Worm (Caenorhabditis elegans) whole organism, L4 larva: Measurements from ENCODE around the gene ipla-6.
"Not testable (repeated sequence)": the region's sequence is repeated elsewhere in the genome, so short reads cannot be mapped to it uniquely, and the experiment has no call there.

Experiments used
- F37D6.2 ChIP-seq: sonication (generic microtip); optimal IDR thresholded peaks from 2 replicates; lab custom pipeline; 2016; ENCODE audit warnings: mild to moderate bottlenecking, missing genetic modification characterization, missing compliant biosample characterization
- F44E2.7 ChIP-seq: fragments of 200-800 bp; sonication (Bioruptor generic); IDR thresholded peaks from 2 replicates; pipeline ENCODE4 v2.1.2; 2022; ENCODE audit warnings: missing genetic modification characterization, missing compliant biosample characterization
- T26A8.4 ChIP-seq: fragments of 200-800 bp; sonication (Bioruptor generic); IDR thresholded peaks from 2 replicates; pipeline ENCODE4 v1.3.6; 2022; ENCODE audit warnings: missing genetic modification characterization, missing compliant biosample characterization
- Y48G9A.11 ChIP-seq: fragments of 200-800 bp; sonication (Bioruptor generic); IDR thresholded peaks from 2 replicates; pipeline ENCODE4 v1.3.6; 2022; ENCODE audit warnings: missing genetic modification reagents, missing genetic modification characterization, missing compliant biosample characterization
- ZK337.2 ChIP-seq: fragments of 200-800 bp; sonication (Bioruptor generic); IDR thresholded peaks from 2 replicates; pipeline ENCODE4 v1.3.6; 2022; ENCODE audit warnings: missing genetic modification reagents, missing genetic modification characterization, missing compliant biosample characterization
- arid-1 ChIP-seq: fragments of 200-800 bp; sonication (Bioruptor generic); conservative IDR thresholded peaks from 2 replicates; pipeline ENCODE4 v1.3.6; 2022; ENCODE audit warnings: missing genetic modification reagents, missing genetic modification characterization, missing compliant biosample characterization
- ceh-20 ChIP-seq: fragments of 200-800 bp; sonication (Bioruptor generic); IDR thresholded peaks from 2 replicates; pipeline ENCODE4 v1.3.6; 2022; ENCODE audit warnings: missing genetic modification reagents, missing genetic modification characterization, missing compliant biosample characterization
- ceh-32 ChIP-seq: sonication (generic microtip); optimal IDR thresholded peaks from 2 replicates; lab custom pipeline; 2016; ENCODE audit warnings: mild to moderate bottlenecking, missing genetic modification characterization, missing compliant biosample characterization; ENCODE audit not compliant: poor library complexity
- ctbp-1 ChIP-seq: fragments of 200-800 bp; sonication (Bioruptor generic); IDR thresholded peaks from 2 replicates; pipeline ENCODE4 v1.3.6; 2022; ENCODE audit warnings: missing genetic modification reagents, missing genetic modification characterization, missing compliant biosample characterization
- daf-12 ChIP-seq: fragments of 150-350 bp; optimal IDR thresholded peaks from 2 replicates; lab custom pipeline; 2014; ENCODE audit warnings: missing biosample characterization, missing genetic modification reagents, missing genetic modification characterization
- dmd-8 ChIP-seq: fragments of 200-800 bp; sonication (Bioruptor generic); IDR thresholded peaks from 2 replicates; pipeline ENCODE4 v1.3.6; 2022; ENCODE audit warnings: missing genetic modification characterization, missing compliant biosample characterization
- dmd-9 ChIP-seq: fragments of 200-800 bp; sonication (Bioruptor generic); IDR thresholded peaks from 2 replicates; pipeline ENCODE4 v1.3.6; 2022; ENCODE audit warnings: missing genetic modification reagents, missing genetic modification characterization, missing compliant biosample characterization
- dpl-1 ChIP-seq: fragments of 150-350 bp; optimal IDR thresholded peaks from 2 replicates; lab custom pipeline; 2014; ENCODE audit warnings: missing biosample characterization, missing genetic modification reagents, missing genetic modification characterization
- duxl-1 ChIP-seq: sonication (generic microtip); optimal IDR thresholded peaks from 2 replicates; lab custom pipeline; 2016; ENCODE audit warnings: mild to moderate bottlenecking, missing genetic modification characterization, moderate library complexity, missing compliant biosample characterization; ENCODE audit not compliant: poor library complexity
- egl-43 ChIP-seq: fragments of 200-800 bp; sonication (Bioruptor generic); IDR thresholded peaks from 2 replicates; pipeline ENCODE4 v1.3.6; 2022; ENCODE audit warnings: missing genetic modification reagents, missing genetic modification characterization, missing compliant biosample characterization
- gei-8 ChIP-seq: fragments of 200-800 bp; sonication (Bioruptor generic); optimal IDR thresholded peaks from 2 replicates; lab custom pipeline; 2018; ENCODE audit warnings: mild to moderate bottlenecking, missing genetic modification characterization, missing compliant biosample characterization
- hlh-11 ChIP-seq: fragments of 200-800 bp; sonication (Bioruptor generic); optimal IDR thresholded peaks from 2 replicates; lab custom pipeline; 2018; ENCODE audit warnings: mild to moderate bottlenecking, missing genetic modification characterization, missing compliant biosample characterization
- lin-1 ChIP-seq: fragments of 200-800 bp; sonication (Bioruptor generic); IDR thresholded peaks from 2 replicates; pipeline ENCODE4 v1.3.6; 2022; ENCODE audit warnings: missing genetic modification reagents, missing genetic modification characterization, missing compliant biosample characterization
- lin-38 ChIP-seq: fragments of 200-800 bp; sonication (Bioruptor generic); IDR thresholded peaks from 2 replicates; pipeline ENCODE4 v1.3.6; 2022; ENCODE audit warnings: missing genetic modification reagents, missing genetic modification characterization, missing compliant biosample characterization
- lir-3 ChIP-seq: sonication (generic microtip); optimal IDR thresholded peaks from 2 replicates; lab custom pipeline; 2016; ENCODE audit warnings: mild to moderate bottlenecking, missing genetic modification characterization, missing compliant biosample characterization
- lsy-2 ChIP-seq, 2 experiments: fragments of 150-350 bp in 1 of 2; sonication (generic microtip) in 1 of 2; optimal IDR thresholded peaks; 2 replicates each; lab custom pipeline; 2014 to 2017; ENCODE audit warnings: missing biosample characterization in 2 of 2, missing genetic modification characterization in 2 of 2
- madf-5 ChIP-seq, 2 experiments: fragments of 200-800 bp; sonication (Bioruptor generic); IDR thresholded peaks; 2 replicates each; pipeline ENCODE4 v1.3.6; 2022; ENCODE audit warnings: missing compliant biosample characterization in 2 of 2, missing genetic modification characterization in 2 of 2
- madf-9 ChIP-seq: fragments of 200-800 bp; sonication (Bioruptor generic); conservative IDR thresholded peaks from 2 replicates; pipeline ENCODE4 v1.3.6; 2022; ENCODE audit warnings: missing genetic modification reagents, missing genetic modification characterization, missing compliant biosample characterization
- mdt-29 ChIP-seq: fragments of 200-800 bp; sonication (Bioruptor generic); IDR thresholded peaks from 2 replicates; pipeline ENCODE4 v1.3.6; 2022; ENCODE audit warnings: missing genetic modification reagents, missing genetic modification characterization, missing compliant biosample characterization
- mes-2 ChIP-seq: sonication (generic microtip); optimal IDR thresholded peaks from 2 replicates; lab custom pipeline; 2016; ENCODE audit warnings: missing genotype, mild to moderate bottlenecking, missing genetic modification characterization, missing compliant biosample characterization; ENCODE audit not compliant: poor library complexity, severe bottlenecking
- mxl-3 ChIP-seq: fragments of 200-800 bp; sonication (Bioruptor generic); optimal IDR thresholded peaks from 2 replicates; lab custom pipeline; 2018; ENCODE audit warnings: mild to moderate bottlenecking, missing genetic modification characterization, missing compliant biosample characterization
- nhr-28 ChIP-seq: fragments of 150-350 bp; optimal IDR thresholded peaks from 2 replicates; lab custom pipeline; 2014; ENCODE audit warnings: missing biosample characterization, missing genetic modification characterization
- nhr-41 ChIP-seq: fragments of 200-800 bp; sonication (Bioruptor generic); IDR thresholded peaks from 2 replicates; pipeline ENCODE4 v1.3.6; 2022; ENCODE audit warnings: missing genetic modification reagents, missing genetic modification characterization, missing compliant biosample characterization
- nhr-42 ChIP-seq: fragments of 200-800 bp; sonication (Bioruptor generic); IDR thresholded peaks from 2 replicates; pipeline ENCODE4 v1.3.6; 2022; ENCODE audit warnings: missing genetic modification characterization, missing compliant biosample characterization
- nhr-6 ChIP-seq: fragments of 150-350 bp; optimal IDR thresholded peaks from 2 replicates; lab custom pipeline; 2014; ENCODE audit warnings: missing biosample characterization, missing genetic modification characterization
- pha-4 ChIP-seq, 2 experiments: fragments of 150-350 bp in 1 of 2; fragments of 200-800 bp in 1 of 2; sonication (Bioruptor generic) in 1 of 2; IDR thresholded peaks in 1 of 2; optimal IDR thresholded peaks in 1 of 2; 2 replicates each; pipeline versions ENCODE4 v1.3.6 to Lab custom; 2014 to 2022; ENCODE audit warnings: missing genetic modification characterization in 2 of 2, missing genetic modification reagents in 2 of 2, missing biosample characterization in 1 of 2, missing compliant biosample characterization in 1 of 2
- php-3 ChIP-seq: fragments of 200-800 bp; sonication (Bioruptor generic); IDR thresholded peaks from 2 replicates; pipeline ENCODE4 v1.3.6; 2022; ENCODE audit warnings: missing genetic modification reagents, missing genetic modification characterization, missing compliant biosample characterization
- rbr-2 ChIP-seq: sonication (generic microtip); optimal IDR thresholded peaks from 2 replicates; lab custom pipeline; 2016; ENCODE audit warnings: missing genotype, missing genetic modification characterization, missing compliant biosample characterization
- sdz-12 ChIP-seq: fragments of 200-800 bp; sonication (Bioruptor generic); optimal IDR thresholded peaks from 2 replicates; lab custom pipeline; 2018; ENCODE audit warnings: mild to moderate bottlenecking, missing genetic modification characterization, missing compliant biosample characterization
- snpc-1.2 ChIP-seq: fragments of 200-800 bp; sonication (Bioruptor generic); IDR thresholded peaks from 2 replicates; pipeline ENCODE4 v1.3.6; 2022; ENCODE audit warnings: missing genetic modification reagents, missing genetic modification characterization, missing compliant biosample characterization
- spr-1 ChIP-seq: sonication (generic microtip); optimal IDR thresholded peaks from 2 replicates; lab custom pipeline; 2016; ENCODE audit warnings: mild to moderate bottlenecking, missing genetic modification characterization, missing compliant biosample characterization
- spr-3 ChIP-seq: fragments of 200-800 bp; sonication (Bioruptor generic); optimal IDR thresholded peaks from 2 replicates; lab custom pipeline; 2018; ENCODE audit warnings: mild to moderate bottlenecking, missing genetic modification characterization, missing compliant biosample characterization
- tra-1 ChIP-seq: fragments of 200-800 bp; sonication (Bioruptor generic); IDR thresholded peaks from 2 replicates; pipeline ENCODE4 v1.3.6; 2022; ENCODE audit warnings: missing genetic modification reagents, missing genetic modification characterization, missing compliant biosample characterization
- unc-130 ChIP-seq: sonication (generic microtip); optimal IDR thresholded peaks from 2 replicates; lab custom pipeline; 2016; ENCODE audit warnings: missing genetic modification reagents, missing genetic modification characterization, missing compliant biosample characterization
- vab-7 ChIP-seq: fragments of 200-800 bp; sonication (Bioruptor generic); IDR thresholded peaks from 2 replicates; pipeline ENCODE4 v1.3.6; 2022; ENCODE audit warnings: missing genetic modification reagents, missing genetic modification characterization, missing compliant biosample characterization
- zfp-2 ChIP-seq: sonication (generic microtip); optimal IDR thresholded peaks from 2 replicates; lab custom pipeline; 2016; ENCODE audit warnings: mild to moderate bottlenecking, missing genetic modification characterization, missing compliant biosample characterization
- zip-11 ChIP-seq: fragments of 200-800 bp; sonication (Bioruptor generic); IDR thresholded peaks from 2 replicates; pipeline ENCODE4 v1.3.6; 2022; ENCODE audit warnings: missing genetic modification characterization, missing compliant biosample characterization
- ztf-7 ChIP-seq: fragments of 150-350 bp; optimal IDR thresholded peaks from 2 replicates; lab custom pipeline; 2014; ENCODE audit warnings: missing biosample characterization, missing genetic modification characterization

ipla-6 gene

DNA sequence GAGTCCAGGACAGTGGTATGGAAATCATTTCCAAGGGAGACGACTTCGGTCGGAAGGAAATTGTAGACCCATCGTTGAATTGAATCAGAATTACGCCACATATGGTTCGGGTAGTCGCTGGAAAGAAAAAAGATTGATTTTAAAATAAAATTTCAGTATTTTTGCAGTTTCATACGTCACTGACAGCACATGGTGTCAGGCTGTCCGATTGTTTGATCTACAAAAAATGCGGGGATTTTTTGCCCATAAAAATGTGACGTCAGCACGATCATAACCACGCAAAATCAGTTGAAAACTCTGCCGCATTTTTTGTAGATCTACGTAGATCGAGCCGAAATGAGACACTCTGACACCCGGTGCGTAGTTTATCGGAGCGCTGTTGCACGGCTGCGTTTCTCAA is 20.1 kb upstream of the ipla-6 start, which contains the start of gene Y73B6BL.12:
Gene Y73B6BL.12 (minus strand): TSS at position 101 of the 400 bp plus-strand sequence.
- not testable (repeated sequence) for TF ChIP-seq madf-9, vab-7, lin-1 (GFP tag; lab: Robert Waterston, UW)

- TF ChIP-seq T26A8.4 (GFP tag; lab: Robert Waterston, UW) (0 out of 2 replicates have a peak, but pooled peaks have one; percentile 34), ZK337.2 (GFP tag; lab: Robert Waterston, UW) (0 out of 2 replicates have a peak, but pooled peaks have one; percentile 3), arid-1 (GFP tag; lab: Robert Waterston, UW) (0 out of 2 replicates have a peak, but pooled peaks have one; percentile 51), dmd-8 (GFP tag; lab: Robert Waterston, UW) (0 out of 2 replicates have a peak, but pooled peaks have one; percentile 17), lin-38 (peak; percentile 40), php-3 (0 out of 2 replicates have a peak, but pooled peaks have one; percentile 16), mdt-29 (GFP tag; lab: Robert Waterston, UW) (0 out of 2 replicates have a peak, but pooled peaks have one; percentile 24), snpc-1.2 (GFP tag; lab: Robert Waterston, UW) (peak; percentile 66)
Measured at ce11 chrIV:6320267-6320977, 17.0 kb upstream of the ipla-6 start.

ce11 chrIV:6321667-6322066 is 15.8 kb upstream of the ipla-6 start, which contains the start of gene Y73B6BL.29:
TSS of gene Y73B6BL.29 (plus strand) at chrIV:6321929.
- peak; percentile 60 for TF ChIP-seq nhr-28 (tag; lab: Kevin White, UChicago)
- peak; percentile 72 for TF ChIP-seq arid-1 (GFP tag; lab: Robert Waterston, UW)
- no peak for TF ChIP-seq nhr-42
- TF ChIP-seq vab-7 (GFP tag; lab: Robert Waterston, UW) = 0 out of 2 replicates have a peak, but pooled peaks have one; percentile 22
- peak; percentile 85 for TF ChIP-seq Y48G9A.11 (GFP tag; lab: Robert Waterston, UW)
- TF ChIP-seq ztf-7 (tag; lab: Kevin White, UChicago) = peak; percentile 84
- TF ChIP-seq nhr-6 (tag; lab: Kevin White, UChicago) = peak; percentile 96
- no peak for TF ChIP-seq daf-12
- peak; percentile 68 to 96 for TF ChIP-seq lsy-2 (tag; optimal IDR thresholded peaks at IDR 0.05; lab: Kevin White, UChicago)
- peak; percentile 76 for TF ChIP-seq F37D6.2 (tag; lab: Kevin White, UChicago)
- peak; percentile 71 for TF ChIP-seq hlh-11 (tag; lab: Kevin White, UChicago)
- TF ChIP-seq dpl-1 (GFP tag; lab: Kevin White, UChicago) = peak; percentile 99
- no peak for TF ChIP-seq ceh-20 (GFP tag; lab: Robert Waterston, UW)
- peak; percentile 51; the same call in 1 of the 2 replicates for TF ChIP-seq ctbp-1 (GFP tag; lab: Robert Waterston, UW)
- TF ChIP-seq snpc-1.2 (GFP tag; lab: Robert Waterston, UW) = peak; percentile 84
- no peak for TF ChIP-seq spr-3 (GFP tag; lab: Kevin White, UChicago)
- TF ChIP-seq duxl-1 (tag; lab: Kevin White, UChicago) = peak; percentile 94
- peak; percentile 100 for TF ChIP-seq mes-2 (tag; lab: Kevin White, UChicago)
- peak; percentile 29; the same call in 1 of the 2 replicates for TF ChIP-seq lin-1 (GFP tag; lab: Robert Waterston, UW)
- TF ChIP-seq zip-11 (GFP tag; lab: Robert Waterston, UW) = no peak
- TF ChIP-seq nhr-41 (GFP tag; lab: Robert Waterston, UW) = no peak
- peak; percentile 58 for TF ChIP-seq ceh-32 (tag; lab: Kevin White, UChicago)
- TF ChIP-seq tra-1 (GFP tag; lab: Robert Waterston, UW) = peak; percentile 76; the same call in 1 of the 2 replicates
- TF ChIP-seq egl-43 = no peak
- no peak for TF ChIP-seq gei-8 (GFP tag; lab: Kevin White, UChicago)
- TF ChIP-seq lir-3 (tag; lab: Kevin White, UChicago) = peak; percentile 35
- peak; percentile 78 for TF ChIP-seq rbr-2 (tag; lab: Kevin White, UChicago)
- TF ChIP-seq unc-130 = peak; percentile 95
- peak; percentile 78; the same call in 1 of the 2 replicates for TF ChIP-seq pha-4 (GFP tag; IDR thresholded peaks at IDR 0.05; lab: Robert Waterston, UW)
- peak; percentile 14 for TF ChIP-seq pha-4 (tag; optimal IDR thresholded peaks at IDR 0.05; lab: Kevin White, UChicago)
- TF ChIP-seq mxl-3 (GFP tag; lab: Kevin White, UChicago) = peak; percentile 51
- TF ChIP-seq sdz-12 (GFP tag; lab: Kevin White, UChicago) = peak; percentile 90
- peak; percentile 88 for TF ChIP-seq zfp-2
- peak; percentile 82 for TF ChIP-seq dmd-9 (GFP tag; lab: Robert Waterston, UW)
- peak; percentile 41 for TF ChIP-seq spr-1 (tag; lab: Kevin White, UChicago)
- no peak for TF ChIP-seq F44E2.7 (GFP tag; lab: Robert Waterston, UW)
- no peak for TF ChIP-seq madf-5 (GFP tag; IDR thresholded peaks at IDR 0.05; lab: Robert Waterston, UW)
